Worm (Caenorhabditis elegans): ENCODE measurements around the gene Y39A3B.1.
A peak's percentile ranks its signal among the peaks of the same experiment; 100 is the strongest.

Y39A3B.1 gene

ce11 chrIII:2032327-2033093 lies 26.7 kb downstream of the Y39A3B.1 start:
- TF ChIP-seq fax-1 (tag; optimal IDR thresholded peaks at IDR 0.05) (peak; percentile 34), unc-3 (GFP tag; conservative IDR thresholded peaks at IDR 0.05) (0 out of 2 replicates have a peak, but pooled peaks have one; percentile 8), unc-3 (tag; optimal IDR thresholded peaks at IDR 0.05) (no peak), che-1 (tag; optimal IDR thresholded peaks at IDR 0.05) (no peak), unc-42 (tag; optimal IDR thresholded peaks at IDR 0.05) (peak; percentile 77), ceh-18 (tag; optimal IDR thresholded peaks at IDR 0.05) (peak; percentile 32), eyg-1 (tag; optimal IDR thresholded peaks at IDR 0.05) (no peak)

- peak; percentile 51 for TF ChIP-seq elt-2 (tag; optimal IDR thresholded peaks at IDR 0.05)
- TF ChIP-seq tbx-7 (tag; optimal IDR thresholded peaks at IDR 0.05), result no peak
Observed at ce11 chrIII:2047907-2048306, 42.1 kb downstream of the Y39A3B.1 start, which contains the start of gene dpy-1. Gene dpy-1, minus strand, starts transcription at chrIII:2048007.

ce11 chrIII:2049825-2050224 lies 44.0 kb downstream of the Y39A3B.1 start:
- TF ChIP-seq ceh-45 (GFP tag; IDR thresholded peaks at IDR 0.05), result no peak
- TF ChIP-seq elt-2 (tag; optimal IDR thresholded peaks at IDR 0.05), result peak; percentile 85

- no peak for TF ChIP-seq unc-86 (tag; optimal IDR thresholded peaks at IDR 0.05)
- TF ChIP-seq elt-2 (tag; optimal IDR thresholded peaks at IDR 0.05), result peak; percentile 40
Observed at ce11 chrIII:2050494-2050893, 44.7 kb downstream of the Y39A3B.1 start.

ce11 chrIII:2053433-2053832 lies 47.6 kb downstream of the Y39A3B.1 start:
- TF ChIP-seq ceh-30 (tag; optimal IDR thresholded peaks at IDR 0.05) (no peak), nhr-11 (tag; optimal IDR thresholded peaks at IDR 0.05) (no peak), F13H6.1 (tag; optimal IDR thresholded peaks at IDR 0.05) (no peak), elt-2 (tag; optimal IDR thresholded peaks at IDR 0.05) (peak; percentile 98), sdc-2 (tag; optimal IDR thresholded peaks at IDR 0.05) (no peak), mec-3 (tag; optimal IDR thresholded peaks at IDR 0.05; ENCODE audit: borderline replicate concordance) (no peak)

- TF ChIP-seq madf-2 (tag; optimal IDR thresholded peaks at IDR 0.05), result no peak
- no peak for TF ChIP-seq C08G9.2 (tag; optimal IDR thresholded peaks at IDR 0.05)
- TF ChIP-seq zip-5 (tag; optimal IDR thresholded peaks at IDR 0.05), result no peak
- TF ChIP-seq dve-1 (tag; optimal IDR thresholded peaks at IDR 0.05), result no peak
- no peak for TF ChIP-seq sox-4 (tag; optimal IDR thresholded peaks at IDR 0.05)
- TF ChIP-seq ama-1 (optimal IDR thresholded peaks at IDR 0.05), result no peak
- no peak for TF ChIP-seq unc-86 (tag; optimal IDR thresholded peaks at IDR 0.05)
- TF ChIP-seq lin-11 (tag; optimal IDR thresholded peaks at IDR 0.05), result no peak
- TF ChIP-seq pha-2 (tag; optimal IDR thresholded peaks at IDR 0.05), result no peak
- no peak for TF ChIP-seq tbx-2 (tag; optimal IDR thresholded peaks at IDR 0.05)
- TF ChIP-seq elt-2 (tag; optimal IDR thresholded peaks at IDR 0.05), result no peak
- no peak for TF ChIP-seq pat-9 (tag; optimal IDR thresholded peaks at IDR 0.05)
- no peak for TF ChIP-seq ceh-18 (tag; optimal IDR thresholded peaks at IDR 0.05)
- TF ChIP-seq ceh-14 (tag; optimal IDR thresholded peaks at IDR 0.05), result no peak
- no peak for TF ChIP-seq unc-55 (GFP tag; optimal IDR thresholded peaks at IDR 0.05)
- TF ChIP-seq C38D4.7 (GFP tag; optimal IDR thresholded peaks at IDR 0.05), result no peak
- TF ChIP-seq hlh-6 (tag; optimal IDR thresholded peaks at IDR 0.05), result no peak
- TF ChIP-seq unc-42 (tag; optimal IDR thresholded peaks at IDR 0.05), result no peak
- TF ChIP-seq pros-1 (tag; optimal IDR thresholded peaks at IDR 0.05), result no peak
Observed at ce11 chrIII:2054084-2054483, 48.3 kb downstream of the Y39A3B.1 start, which contains the start of gene M01E10.3. Gene M01E10.3, minus strand, starts transcription at chrIII:2054184.
